Fruit fly (Drosophila melanogaster): ENCODE measurements around the gene dmrt93B.

DNA sequence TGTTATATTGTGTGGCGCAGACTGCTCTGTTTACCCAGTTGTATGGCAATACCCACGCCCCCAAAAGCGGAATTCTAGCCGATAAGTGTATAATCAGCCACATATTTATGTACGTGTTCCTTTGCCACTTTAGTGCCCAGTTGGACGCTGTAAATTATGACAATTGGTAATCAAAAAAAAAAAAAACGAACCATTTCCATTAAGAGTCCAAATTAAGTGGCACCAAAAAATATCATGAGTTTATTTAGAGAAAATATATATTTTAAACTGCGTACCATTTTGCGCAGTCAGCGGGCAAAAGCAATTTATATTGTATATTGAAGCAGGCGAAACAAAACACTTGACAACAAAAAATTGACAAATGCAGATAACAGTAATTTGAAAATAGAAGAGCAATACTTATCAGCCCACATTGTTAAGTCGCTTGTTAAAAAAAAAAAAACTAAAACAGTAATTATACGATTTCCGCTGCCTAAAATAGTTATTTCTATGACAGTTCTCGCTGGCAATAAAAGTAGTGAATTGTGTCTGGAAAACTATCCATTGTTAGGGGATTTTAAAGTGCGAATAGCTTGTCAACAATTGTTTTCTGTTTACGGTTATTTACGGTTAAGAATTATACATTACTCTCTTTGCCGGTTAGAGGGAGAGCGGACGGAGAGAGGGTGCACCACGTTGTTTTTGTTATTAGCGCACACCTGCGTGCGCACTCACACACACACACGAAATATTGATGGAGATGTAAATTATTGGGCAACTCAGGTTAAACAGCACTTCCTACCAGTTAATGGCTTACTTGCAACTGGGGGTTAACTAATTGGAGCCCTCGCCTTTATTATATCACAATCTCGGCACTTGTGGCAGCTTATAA lies 14.1 kb upstream of the dmrt93B start:
- TF ChIP-seq psq (optimal IDR thresholded peaks at IDR 0.05) (no peak), Dll (optimal IDR thresholded peaks at IDR 0.05) (no peak), usp (GFP tag; optimal IDR thresholded peaks at IDR 0.05) (no peak), CG8478 (optimal IDR thresholded peaks at IDR 0.05) (no peak), pan (optimal IDR thresholded peaks at IDR 0.05) (no peak)

Data from whole organism.